Worm (Caenorhabditis elegans): ENCODE measurements around the gene mrpl-48.

The mrpl-48 gene

ce11 chrV:5614724-5615123 is 21.2 kb downstream of the mrpl-48 start, which contains the start of gene M03E7.3:
Gene M03E7.3, plus strand, starts transcription at chrV:5615024.
- TF ChIP-seq egl-13 (tag; optimal IDR thresholded peaks at IDR 0.05) (no peak), lin-39 (tag; optimal IDR thresholded peaks at IDR 0.05) (no peak), ces-1 (GFP tag; optimal IDR thresholded peaks at IDR 0.05) (no peak), lir-3 (tag; optimal IDR thresholded peaks at IDR 0.05; ENCODE audit: poor library complexity) (no peak), lin-13 (GFP tag; optimal IDR thresholded peaks at IDR 0.05) (no peak), ama-1 (optimal IDR thresholded peaks at IDR 0.05) (no peak), aha-1 (tag; optimal IDR thresholded peaks at IDR 0.05) (no peak), hlh-17 (GFP tag; optimal IDR thresholded peaks at IDR 0.05; ENCODE audit: borderline replicate concordance) (no peak), efl-3 (GFP tag; optimal IDR thresholded peaks at IDR 0.05) (no peak), unc-62 (GFP tag; optimal IDR thresholded peaks at IDR 0.05) (no peak), unc-98 (GFP tag; IDR thresholded peaks at IDR 0.05) (no peak), lsy-2 (tag; optimal IDR thresholded peaks at IDR 0.05) (no peak), unc-86 (tag; optimal IDR thresholded peaks at IDR 0.05) (no peak), xbp-1 (tag; optimal IDR thresholded peaks at IDR 0.05) (no peak), jun-1 (tag; optimal IDR thresholded peaks at IDR 0.05) (no peak)

- no peak for TF ChIP-seq efl-1 (optimal IDR thresholded peaks at IDR 0.05)
- TF ChIP-seq efl-1 (GFP tag; optimal IDR thresholded peaks at IDR 0.05 in 1 of 2), result peak in 1 of 2 experiments; percentile 83
- no peak for TF ChIP-seq lir-3 (tag; optimal IDR thresholded peaks at IDR 0.05; ENCODE audit: poor library complexity)
Observed at ce11 chrV:5617301-5617700, 23.8 kb downstream of the mrpl-48 start, which contains the start of gene M03E7.2. Gene M03E7.2, plus strand, starts transcription at chrV:5617601.

DNA sequence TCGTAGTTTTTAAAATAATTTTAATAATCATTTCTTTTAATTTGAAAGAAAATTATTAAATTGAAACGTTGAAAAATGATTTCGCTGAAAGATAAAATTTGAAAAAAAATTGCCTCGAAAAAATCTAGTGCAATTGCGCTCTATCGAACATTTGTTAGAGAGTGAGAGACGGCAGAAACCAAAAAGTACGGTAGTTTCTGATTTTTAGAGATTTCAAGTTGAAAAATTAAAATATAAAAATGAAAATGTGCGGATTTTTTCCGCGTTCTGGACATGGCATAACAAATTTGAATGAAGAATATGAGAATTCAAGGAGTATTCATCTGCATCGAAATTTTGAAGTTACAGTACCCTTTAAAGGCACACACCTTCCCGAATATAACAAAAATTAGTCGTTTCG is 25.9 kb downstream of the mrpl-48 start:
- TF ChIP-seq lsy-2 (tag; optimal IDR thresholded peaks at IDR 0.05) (peak in 1 of 2 experiments; percentile 79), xbp-1 (tag; optimal IDR thresholded peaks at IDR 0.05) (no peak), C04F5.9 (tag; optimal IDR thresholded peaks at IDR 0.05) (no peak), ets-5 (GFP tag; IDR thresholded peaks at IDR 0.05) (no peak), efl-1 (optimal IDR thresholded peaks at IDR 0.05) (peak; percentile 25 to 45), efl-1 (GFP tag; optimal IDR thresholded peaks at IDR 0.05 in 1 of 2) (peak; percentile 30 to 69), dpl-1 (GFP tag; optimal IDR thresholded peaks at IDR 0.05) (peak in 1 of 3 experiments; percentile 61), zag-1 (tag; optimal IDR thresholded peaks at IDR 0.05) (no peak), lin-39 (tag; optimal IDR thresholded peaks at IDR 0.05) (no peak), zip-4 (GFP tag; optimal IDR thresholded peaks at IDR 0.05) (no peak), tbx-2 (tag; optimal IDR thresholded peaks at IDR 0.05) (no peak), mep-1 (tag; optimal IDR thresholded peaks at IDR 0.05) (peak; percentile 23), ceh-63 (GFP tag; optimal IDR thresholded peaks at IDR 0.05) (no peak), lin-35 (GFP tag; optimal IDR thresholded peaks at IDR 0.05) (peak in 1 of 2 experiments; percentile 53)

DNA sequence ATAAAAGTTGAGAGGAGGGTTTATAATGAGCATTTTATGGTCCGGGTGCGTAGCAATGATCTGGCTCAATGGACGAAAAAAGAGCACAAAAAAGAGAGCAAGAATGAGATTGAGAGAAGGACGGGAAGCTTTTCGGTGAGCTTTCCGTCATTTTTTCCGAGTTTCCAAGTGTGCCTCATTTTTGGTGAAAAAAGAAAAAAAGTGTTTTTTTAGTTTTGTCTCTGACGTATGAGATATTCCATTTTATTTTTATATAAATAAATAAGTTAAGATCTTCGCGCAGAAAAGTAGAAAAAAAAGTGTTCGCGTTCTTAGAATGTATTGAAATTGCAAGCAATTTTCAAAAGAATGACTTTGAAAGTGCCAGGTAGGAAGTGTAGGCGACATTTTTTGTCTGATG is 26.5 kb downstream of the mrpl-48 start, which contains the start of gene memb-2:
TSS of gene memb-2 (minus strand) at position 101 of the 400 bp plus-strand sequence.
- no peak for TF ChIP-seq unc-130 (tag; optimal IDR thresholded peaks at IDR 0.05)
- no peak for TF ChIP-seq vab-15 (tag; optimal IDR thresholded peaks at IDR 0.05)
- no peak for TF ChIP-seq nhr-76 (tag; optimal IDR thresholded peaks at IDR 0.05)
- TF ChIP-seq nhr-11 (tag; optimal IDR thresholded peaks at IDR 0.05), result no peak
- no peak for TF ChIP-seq lsy-2 (tag; optimal IDR thresholded peaks at IDR 0.05)
- TF ChIP-seq ztf-11 (tag; optimal IDR thresholded peaks at IDR 0.05), result no peak
- no peak for TF ChIP-seq tbx-2 (tag; optimal IDR thresholded peaks at IDR 0.05)
- TF ChIP-seq tlp-1 (tag; optimal IDR thresholded peaks at IDR 0.05), result no peak
- no peak for TF ChIP-seq nhr-90 (tag; optimal IDR thresholded peaks at IDR 0.05; ENCODE audit: poor library complexity)
- TF ChIP-seq pax-3 (tag; optimal IDR thresholded peaks at IDR 0.05), result no peak
- TF ChIP-seq snu-23 (GFP tag; optimal IDR thresholded peaks at IDR 0.05), result no peak
- TF ChIP-seq egl-13 (tag; optimal IDR thresholded peaks at IDR 0.05), result no peak
- TF ChIP-seq lin-39 (tag; optimal IDR thresholded peaks at IDR 0.05), result no peak
- no peak for TF ChIP-seq fkh-4 (tag; optimal IDR thresholded peaks at IDR 0.05; ENCODE audit: borderline replicate concordance)
- no peak for TF ChIP-seq unc-86 (tag; optimal IDR thresholded peaks at IDR 0.05)
- TF ChIP-seq blmp-1 (tag; optimal IDR thresholded peaks at IDR 0.05), result no peak
